Fruit fly (Drosophila melanogaster) whole organism, embryonic: ENCODE measurements around the gene CG10301.

Source experiments
- Atf3 ChIP-seq: fragments of 200-800 bp; sonication (Bioruptor generic); optimal IDR thresholded peaks from 3 replicates; lab custom pipeline; 2016; ENCODE audit warnings: missing biosample characterization, missing genetic modification characterization
- Blimp-1 ChIP-seq: fragments of 200-800 bp; sonication (Bioruptor generic); optimal IDR thresholded peaks from 3 replicates; lab custom pipeline; 2018; ENCODE audit warnings: missing biosample characterization, missing genetic modification characterization, mild to moderate bottlenecking, moderate library complexity, missing genetic modification reagents
- CG10147 ChIP-seq: fragments of 200-800 bp; sonication (Bioruptor generic); optimal IDR thresholded peaks from 2 replicates; lab custom pipeline; 2019; ENCODE audit warnings: missing biosample characterization, mild to moderate bottlenecking, missing genetic modification characterization, moderate library complexity
- CG1024 ChIP-seq: fragments of 200-800 bp; sonication (Bioruptor generic); IDR thresholded peaks from 2 replicates; pipeline ENCODE4 v1.3.6; 2022; ENCODE audit warnings: missing biosample characterization, missing genetic modification characterization
- CG10321 ChIP-seq: fragments of 200-800 bp; sonication (Bioruptor generic); IDR thresholded peaks from 2 replicates; pipeline ENCODE4 v1.3.6; 2022; ENCODE audit warnings: missing biosample characterization, missing genetic modification characterization
- CG11093 ChIP-seq: fragments of 200-800 bp; sonication (Bioruptor generic); IDR thresholded peaks from 3 replicates; pipeline ENCODE4 v1.3.6; 2022; ENCODE audit warnings: missing biosample characterization, missing genetic modification characterization
- CG15696 ChIP-seq: fragments of 200-800 bp; sonication (Bioruptor generic); optimal IDR thresholded peaks from 2 replicates; lab custom pipeline; 2019; ENCODE audit warnings: missing biosample characterization, mild to moderate bottlenecking, missing genetic modification characterization, moderate library complexity
- CG17912 ChIP-seq: fragments of 200-800 bp; sonication (Bioruptor generic); optimal IDR thresholded peaks from 2 replicates; lab custom pipeline; 2018; ENCODE audit warnings: missing biosample characterization, mild to moderate bottlenecking, missing genetic modification characterization
- CG32772 ChIP-seq: fragments of 200-800 bp; sonication (Bioruptor generic); IDR thresholded peaks from 2 replicates; pipeline ENCODE4 v1.3.6; 2022; ENCODE audit warnings: missing biosample characterization, missing genetic modification characterization
- CG7987 ChIP-seq: fragments of 200-800 bp; sonication (Bioruptor generic); optimal IDR thresholded peaks from 2 replicates; lab custom pipeline; 2018; ENCODE audit warnings: missing biosample characterization, mild to moderate bottlenecking, missing genetic modification characterization, moderate library complexity
- Ets97D ChIP-seq: fragments of 200-800 bp; sonication (Bioruptor generic); optimal IDR thresholded peaks from 3 replicates; lab custom pipeline; 2016; ENCODE audit warnings: missing biosample characterization, missing genetic modification characterization
- H15 ChIP-seq: fragments of 200-800 bp; sonication (Bioruptor generic); IDR thresholded peaks from 3 replicates; pipeline ENCODE4 v1.3.6; 2022; ENCODE audit warnings: missing biosample characterization, missing genetic modification characterization
- H2.0 ChIP-seq: fragments of 200-800 bp; sonication (Bioruptor generic); IDR thresholded peaks from 2 replicates; pipeline ENCODE4 v1.3.6; 2022; ENCODE audit warnings: missing biosample characterization, missing genetic modification characterization
- HHEX ChIP-seq: fragments of 200-800 bp; sonication (Bioruptor generic); optimal IDR thresholded peaks from 3 replicates; lab custom pipeline; 2017; ENCODE audit warnings: missing biosample characterization, mild to moderate bottlenecking, missing genetic modification characterization, missing genetic modification reagents
- HLH54F ChIP-seq: fragments of 200-800 bp; sonication (Bioruptor generic); optimal IDR thresholded peaks from 3 replicates; lab custom pipeline; 2016; ENCODE audit warnings: missing biosample characterization, missing genetic modification characterization
- Hsf ChIP-seq: fragments of 200-800 bp; sonication (Bioruptor generic); optimal IDR thresholded peaks from 3 replicates; lab custom pipeline; 2016; ENCODE audit warnings: missing biosample characterization, missing genetic modification characterization
- Jarid2 ChIP-seq: fragments of 200-800 bp; sonication (Bioruptor generic); optimal IDR thresholded peaks from 3 replicates; lab custom pipeline; 2017; ENCODE audit warnings: mild to moderate bottlenecking, missing biosample characterization, missing genetic modification reagents, missing genetic modification characterization
- Lhr ChIP-seq: fragments of 200-800 bp; sonication (Bioruptor generic); optimal IDR thresholded peaks from 3 replicates; lab custom pipeline; 2017; ENCODE audit warnings: mild to moderate bottlenecking, missing biosample characterization, missing genetic modification reagents, missing genetic modification characterization
- bab2 ChIP-seq: fragments of 200-800 bp; sonication (Bioruptor generic); optimal IDR thresholded peaks from 2 replicates; lab custom pipeline; 2016; ENCODE audit warnings: missing biosample characterization, missing genetic modification characterization
- cg ChIP-seq: fragments of 200-800 bp; sonication (Bioruptor generic); optimal IDR thresholded peaks from 3 replicates; lab custom pipeline; 2019; ENCODE audit warnings: missing biosample characterization, mild to moderate bottlenecking, missing genetic modification characterization, moderate library complexity
- chif ChIP-seq, 2 experiments: fragments of 200-800 bp; sonication (Bioruptor generic); optimal IDR thresholded peaks; 3 replicates each; lab custom pipeline; 2016; ENCODE audit warnings: missing biosample characterization in 2 of 2, missing genetic modification characterization in 2 of 2
- chinmo ChIP-seq: fragments of 200-800 bp; sonication (Bioruptor generic); IDR thresholded peaks from 4 replicates; pipeline ENCODE4 v1.3.6; 2022; ENCODE audit warnings: missing biosample characterization, missing genetic modification characterization; ENCODE audit not compliant: partially characterized antibody
- da ChIP-seq: fragments of 200-800 bp; sonication (Bioruptor generic); optimal IDR thresholded peaks from 2 replicates; lab custom pipeline; 2016; ENCODE audit warnings: missing biosample characterization, missing genetic modification characterization
- en ChIP-seq: fragments of 200-800 bp; sonication (Bioruptor generic); optimal IDR thresholded peaks from 2 replicates; lab custom pipeline; 2016; ENCODE audit warnings: missing biosample characterization, missing genetic modification characterization
- gem ChIP-seq: fragments of 200-800 bp; sonication (Bioruptor generic); optimal IDR thresholded peaks from 2 replicates; lab custom pipeline; 2019; ENCODE audit warnings: missing biosample characterization, mild to moderate bottlenecking, missing genetic modification characterization, moderate library complexity
- gro ChIP-seq: fragments of 200-800 bp; sonication (Bioruptor generic); optimal IDR thresholded peaks from 2 replicates; lab custom pipeline; 2016; ENCODE audit warnings: missing biosample characterization, missing genetic modification characterization
- jumu ChIP-seq: fragments of 200-800 bp; sonication (Bioruptor generic); optimal IDR thresholded peaks from 3 replicates; lab custom pipeline; 2016; ENCODE audit warnings: missing biosample characterization, missing genetic modification characterization
- kah ChIP-seq: fragments of 200-800 bp; sonication (Bioruptor generic); optimal IDR thresholded peaks from 2 replicates; lab custom pipeline; 2018; ENCODE audit warnings: missing biosample characterization, mild to moderate bottlenecking, missing genetic modification characterization
- lbe ChIP-seq: fragments of 200-800 bp; sonication (Bioruptor generic); optimal IDR thresholded peaks from 2 replicates; lab custom pipeline; 2016; ENCODE audit warnings: missing biosample characterization, mild to moderate bottlenecking, missing genetic modification characterization
- lmd ChIP-seq: fragments of 200-800 bp; sonication (Bioruptor generic); IDR thresholded peaks from 2 replicates; pipeline ENCODE4 v1.3.6; 2022; ENCODE audit warnings: missing biosample characterization, missing genetic modification characterization
- luna ChIP-seq: fragments of 200-800 bp; sonication (Bioruptor generic); optimal IDR thresholded peaks from 2 replicates; lab custom pipeline; 2016; ENCODE audit warnings: missing biosample characterization, missing genetic modification characterization
- org-1 ChIP-seq: fragments of 200-800 bp; sonication (Bioruptor generic); optimal IDR thresholded peaks from 2 replicates; lab custom pipeline; 2017; ENCODE audit warnings: missing biosample characterization, missing genetic modification characterization
- sens-2 ChIP-seq: fragments of 200-800 bp; sonication (Bioruptor generic); IDR thresholded peaks from 2 replicates; pipeline ENCODE4 v1.3.6; 2022; ENCODE audit warnings: missing biosample characterization, missing genetic modification characterization
- slbo ChIP-seq: fragments of 200-800 bp; sonication (Bioruptor generic); IDR thresholded peaks from 2 replicates; pipeline ENCODE4 v1.3.6; 2022; ENCODE audit warnings: missing biosample characterization, missing genetic modification characterization
- slp2 ChIP-seq: fragments of 200-800 bp; sonication (Bioruptor generic); optimal IDR thresholded peaks from 2 replicates; lab custom pipeline; 2016; ENCODE audit warnings: missing biosample characterization, missing genetic modification characterization
- unpg ChIP-seq: fragments of 200-800 bp; sonication (Bioruptor generic); optimal IDR thresholded peaks from 3 replicates; lab custom pipeline; 2018; ENCODE audit warnings: missing biosample characterization, mild to moderate bottlenecking, missing genetic modification characterization, moderate library complexity
- yki ChIP-seq: fragments of >200 bp; optimal IDR thresholded peaks from 3 replicates; lab custom pipeline; 2018

The CG10301 gene

DNA sequence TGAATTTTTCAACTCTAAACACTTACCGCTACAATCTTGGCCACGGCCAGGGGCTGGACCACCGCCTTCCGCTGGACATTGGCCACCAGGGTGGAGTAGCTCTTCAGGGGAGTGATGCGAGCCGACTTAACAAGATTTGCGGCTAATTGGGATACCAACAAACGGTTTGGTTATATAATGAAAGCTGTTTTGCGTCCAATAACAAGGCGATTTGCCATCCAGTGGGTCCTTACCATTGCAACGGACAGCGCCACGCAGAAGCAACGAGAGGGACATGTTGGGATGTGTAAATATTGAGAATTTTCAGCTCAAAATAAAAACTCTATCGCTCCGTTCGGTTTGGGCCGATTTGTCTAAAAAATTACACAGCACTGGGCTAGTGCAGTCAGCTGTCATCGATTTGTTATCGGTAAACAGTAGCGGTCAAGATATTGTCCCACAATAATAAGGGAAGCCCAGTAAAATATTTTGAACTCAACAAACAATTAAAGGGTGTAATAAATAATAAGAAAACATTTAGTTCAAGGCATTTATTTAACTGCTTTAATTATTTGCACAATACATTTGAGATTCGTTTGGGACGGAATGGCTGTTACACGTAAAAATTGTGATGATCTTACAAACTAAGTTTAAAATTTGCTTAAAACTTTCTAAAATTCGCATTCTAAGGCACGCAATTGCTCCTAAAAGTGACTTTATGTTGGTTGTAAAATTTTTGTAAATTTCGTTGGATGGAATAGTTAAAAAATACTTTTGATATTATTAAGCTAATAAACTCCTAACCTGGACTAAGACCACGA lies 50.5 kb downstream of the CG10301 start, which contains the start of gene SdhD (continued):
- TF ChIP-seq CG7987 (GFP tag; lab: Kevin White, UChicago) (peak; percentile 40), CG10321 (GFP tag; lab: Robert Waterston, UW) (no peak), unpg (GFP tag; lab: Kevin White, UChicago) (peak; percentile 6), chinmo (GFP tag; lab: Robert Waterston, UW) (no peak), Jarid2 (GFP tag; lab: Kevin White, UChicago) (no peak), org-1 (GFP tag; lab: Kevin White, UChicago) (no peak), slbo (GFP tag; lab: Robert Waterston, UW) (peak; percentile 37; the same call in 1 of the 2 replicates), da (GFP tag; lab: Kevin White, UChicago) (no peak), gro (GFP tag; lab: Kevin White, UChicago) (no peak), gem (tag; lab: Kevin White, UChicago) (no peak), luna (no peak), CG15696 (no peak), Atf3 (GFP tag; lab: Kevin White, UChicago) (no peak), CG32772 (GFP tag; lab: Robert Waterston, UW) (no peak), en (GFP tag; lab: Kevin White, UChicago) (no peak), cg (GFP tag; lab: Kevin White, UChicago) (no peak), HHEX (GFP tag; lab: Kevin White, UChicago) (no peak), lmd (GFP tag; lab: Robert Waterston, UW) (no peak), H2.0 (GFP tag; lab: Robert Waterston, UW) (no peak), CG17912 (GFP tag; lab: Kevin White, UChicago) (no peak), CG1024 (GFP tag; lab: Robert Waterston, UW) (no peak), Blimp-1 (GFP tag; lab: Kevin White, UChicago) (no peak), Hsf (GFP tag; lab: Kevin White, UChicago) (peak; percentile 23), lbe (GFP tag; lab: Kevin White, UChicago) (peak; percentile 38), yki (no peak), H15 (GFP tag; lab: Robert Waterston, UW) (peak; percentile 18; the same call in 1 of the 3 replicates), HLH54F (GFP tag; lab: Kevin White, UChicago) (no peak), bab2 (GFP tag; lab: Kevin White, UChicago) (no peak), CG10147 (GFP tag; lab: Kevin White, UChicago) (no peak), Lhr (GFP tag; lab: Kevin White, UChicago) (no peak), chif (GFP tag; optimal IDR thresholded peaks at IDR 0.05; lab: Kevin White, UChicago) (no peak), CG11093 (GFP tag; lab: Robert Waterston, UW) (no peak), sens-2 (GFP tag; lab: Robert Waterston, UW) (no peak), slp2 (GFP tag; lab: Kevin White, UChicago) (no peak), jumu (GFP tag; lab: Kevin White, UChicago) (peak; percentile 20), kah (no peak), Ets97D (GFP tag; lab: Kevin White, UChicago) (peak; percentile 13)
